Worm (Caenorhabditis elegans): Measurements from ENCODE around the gene nas-24.

The nas-24 gene

DNA sequence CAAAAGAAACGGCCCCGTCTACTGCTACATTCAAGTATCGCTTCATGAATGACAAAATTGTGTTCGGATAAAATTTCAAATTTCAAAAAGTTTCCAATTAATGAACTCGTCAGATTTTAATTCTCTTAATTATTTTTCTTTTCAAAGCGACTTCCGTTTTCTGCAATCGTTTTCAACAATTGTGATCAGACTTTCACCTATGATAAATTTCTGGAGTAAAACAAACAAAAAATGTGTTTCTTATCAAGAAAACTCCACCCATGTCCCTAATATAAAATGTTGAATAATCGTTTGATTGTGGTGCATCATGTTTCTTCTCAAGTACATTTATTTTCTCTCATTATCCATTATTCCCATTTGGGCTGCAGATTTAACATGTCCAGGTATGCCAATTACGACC, 2.0 kb downstream of the nas-24 start, which contains the start of gene F20G2.5:
Gene F20G2.5 (plus strand): TSS at position 301 of the 400 bp plus-strand sequence.
- TF ChIP-seq unc-62 (GFP tag; optimal IDR thresholded peaks at IDR 0.05): no peak

DNA sequence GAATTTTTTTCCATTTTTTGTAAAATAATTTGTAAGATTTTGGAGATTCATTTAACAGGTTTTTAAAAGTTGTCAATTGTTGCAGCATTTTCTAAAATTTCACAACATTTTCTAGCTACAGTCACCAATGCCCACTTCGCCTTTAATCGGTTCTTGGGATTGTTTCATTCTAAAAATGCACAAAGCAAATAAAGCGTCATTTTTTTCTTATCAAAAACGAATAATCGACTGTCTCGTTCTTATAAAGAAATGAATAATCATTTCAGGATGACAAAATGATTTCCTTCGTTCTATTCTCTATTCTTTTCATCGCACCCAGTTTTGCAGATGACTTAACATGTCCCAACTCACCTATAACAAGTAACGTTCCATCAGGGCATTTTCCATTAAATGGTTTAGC, 6.3 kb downstream of the nas-24 start, which contains the start of gene F53C11.1:
Gene F53C11.1 (plus strand): TSS at position 268 of the 400 bp plus-strand sequence.
- no peak for TF ChIP-seq unc-62 (GFP tag; optimal IDR thresholded peaks at IDR 0.05)

DNA sequence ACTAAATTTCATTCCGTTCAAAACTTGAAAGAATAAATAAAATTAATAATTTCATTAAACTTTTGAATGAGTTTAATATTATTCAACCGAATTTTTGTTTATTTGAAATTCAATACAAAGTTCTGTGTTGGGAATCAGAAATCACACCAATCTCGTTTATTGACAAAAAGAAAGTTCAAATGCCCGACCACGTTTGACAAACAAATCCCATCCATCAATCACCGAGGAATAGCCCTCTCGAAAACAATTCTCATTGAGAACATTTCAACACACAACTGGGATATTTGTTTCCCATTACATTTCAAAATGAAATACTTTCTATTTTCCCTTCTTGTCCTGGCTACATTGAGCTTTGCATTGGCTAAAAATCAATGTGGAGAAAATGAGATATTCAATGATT, 8.7 kb downstream of the nas-24 start, which contains the start of gene F53C11.9:
Gene F53C11.9 (plus strand): TSS at position 159 of the 400 bp plus-strand sequence.
- TF ChIP-seq unc-62 (GFP tag; optimal IDR thresholded peaks at IDR 0.05): no peak

DNA sequence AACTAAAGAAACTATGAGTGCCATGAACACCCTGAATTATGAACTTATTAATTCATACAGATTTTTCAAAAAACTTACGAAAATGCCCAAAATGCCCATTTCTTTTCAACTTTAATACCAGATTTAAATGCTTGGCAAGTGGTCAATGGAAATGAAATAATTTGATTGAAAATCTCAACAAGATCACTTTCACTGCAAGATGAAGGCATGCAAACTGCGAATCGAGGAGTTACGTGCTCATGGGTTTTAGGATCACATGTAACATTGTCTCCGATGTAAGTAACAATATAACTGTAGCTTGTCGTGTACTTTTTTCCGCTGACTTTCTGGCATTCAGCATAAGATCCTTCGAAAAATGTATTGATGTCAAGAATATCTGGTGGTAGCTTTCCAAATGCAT, 11.7 kb downstream of the nas-24 start:
- TF ChIP-seq unc-62 (GFP tag; optimal IDR thresholded peaks at IDR 0.05): no peak

DNA sequence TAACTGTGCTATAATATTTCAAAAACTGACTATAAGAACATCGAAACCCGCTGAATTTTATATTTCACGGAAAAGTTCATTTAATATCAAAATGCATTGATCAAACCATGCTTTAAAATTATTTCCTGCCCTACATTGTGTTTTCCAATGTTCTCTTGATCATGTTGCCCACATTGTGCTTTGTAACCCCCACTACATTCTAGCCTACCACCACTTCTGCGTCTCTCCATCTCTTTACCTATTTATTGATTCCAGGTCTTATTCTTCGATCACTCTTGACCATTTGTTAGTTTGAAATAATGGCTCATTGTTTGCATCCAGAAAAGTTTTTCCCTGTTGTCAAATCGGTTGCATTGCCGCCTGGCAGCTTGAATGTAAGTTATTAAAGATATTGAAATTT, 13.0 kb downstream of the nas-24 start, which contains the start of gene decr-1.1:
Gene decr-1.1 (plus strand): TSS at position 210 of the 400 bp plus-strand sequence.
- TF ChIP-seq unc-62 (GFP tag; optimal IDR thresholded peaks at IDR 0.05): no peak

DNA sequence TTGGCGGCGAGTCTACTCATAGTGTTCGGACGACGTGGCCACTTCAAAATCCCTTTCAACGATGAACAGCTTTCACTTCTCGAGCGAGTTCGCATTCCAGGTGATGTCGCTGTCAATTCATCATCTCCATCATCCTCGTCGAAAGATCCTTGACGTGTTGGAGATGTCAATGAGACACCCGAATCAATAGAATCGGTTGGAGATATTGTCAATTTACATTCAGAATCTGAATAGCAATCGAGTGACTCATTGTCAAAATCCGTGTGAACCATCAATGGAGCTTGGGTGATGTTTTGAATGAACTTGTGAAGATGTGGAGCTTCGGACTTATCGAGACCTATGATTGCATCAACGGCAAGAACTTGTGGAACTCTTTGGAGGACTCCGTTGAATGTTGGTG, 16.6 kb downstream of the nas-24 start:
- no peak for TF ChIP-seq unc-62 (GFP tag; optimal IDR thresholded peaks at IDR 0.05)

DNA sequence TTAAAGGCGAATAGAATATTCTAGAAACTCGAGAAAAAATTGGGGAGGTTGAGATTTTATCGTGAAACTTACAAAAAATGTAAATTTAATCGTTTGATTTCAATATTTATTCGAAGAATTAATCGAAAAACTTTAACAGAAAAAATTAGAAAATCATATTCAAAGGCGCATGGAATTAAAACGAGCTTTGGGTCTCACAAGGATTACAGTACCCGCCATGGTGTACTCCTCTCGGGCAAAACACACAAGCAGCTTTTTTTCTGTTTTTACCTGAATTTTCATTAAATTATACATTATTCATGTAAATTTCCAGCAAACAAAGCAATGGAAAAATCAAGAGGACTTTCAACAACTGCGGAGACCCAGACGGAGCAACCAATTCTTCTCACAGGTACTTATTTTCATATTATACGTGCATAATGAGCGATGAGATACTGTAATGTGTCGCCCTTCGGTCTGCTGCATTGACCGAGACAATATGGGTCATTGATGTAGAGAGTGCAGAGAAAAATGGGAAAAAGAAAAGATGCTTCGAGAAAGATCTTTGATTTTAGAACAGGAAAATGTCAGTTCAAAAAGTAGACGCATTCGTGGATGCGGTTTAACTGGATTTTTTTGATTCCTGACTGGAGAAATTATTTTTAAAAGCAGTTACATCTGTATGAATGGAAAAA, 18.2 kb downstream of the nas-24 start, which contains the start of the genes F53C11.4 and F53C11.5:
Gene F53C11.4 (minus strand): TSS at position 128 of the 674 bp plus-strand sequence.
Gene F53C11.5 (plus strand): TSS at position 325 of the 674 bp plus-strand sequence.
- no peak for TF ChIP-seq unc-62 (GFP tag; optimal IDR thresholded peaks at IDR 0.05)

DNA sequence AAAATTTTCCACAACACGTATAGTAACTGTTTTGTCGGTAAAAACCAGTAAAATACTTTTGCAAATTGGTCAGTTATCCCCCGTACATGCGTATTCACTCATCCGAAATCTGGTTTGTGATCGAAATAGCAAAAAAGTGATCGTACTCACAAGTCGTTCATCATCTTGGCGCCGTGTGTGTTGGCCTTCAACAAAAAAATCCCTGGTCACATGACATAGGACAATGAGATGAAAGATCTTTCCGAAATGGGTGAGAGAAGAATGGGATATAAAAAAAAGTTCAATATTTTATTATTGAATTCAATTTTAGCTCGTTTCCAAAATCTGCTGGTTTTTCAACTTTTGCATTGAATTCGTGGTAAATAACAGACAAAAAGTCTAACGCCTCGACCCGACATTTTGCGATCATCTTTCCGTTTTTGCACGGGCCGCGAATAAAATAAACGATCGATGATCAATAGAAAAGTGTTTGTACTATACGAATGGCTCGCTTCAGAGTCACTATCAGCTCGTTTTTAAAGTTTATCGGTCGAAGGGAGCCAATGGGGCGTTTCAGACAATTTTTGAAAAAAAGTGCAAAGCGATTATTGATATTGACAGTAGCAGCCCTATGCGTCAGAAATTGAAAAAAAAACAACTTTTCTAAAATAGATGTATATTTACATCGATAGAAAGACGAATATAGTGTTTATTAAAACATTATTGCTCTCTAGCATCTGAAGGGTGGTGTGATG, 18.9 kb downstream of the nas-24 start:
- TF ChIP-seq unc-62 (GFP tag; optimal IDR thresholded peaks at IDR 0.05): no peak

DNA sequence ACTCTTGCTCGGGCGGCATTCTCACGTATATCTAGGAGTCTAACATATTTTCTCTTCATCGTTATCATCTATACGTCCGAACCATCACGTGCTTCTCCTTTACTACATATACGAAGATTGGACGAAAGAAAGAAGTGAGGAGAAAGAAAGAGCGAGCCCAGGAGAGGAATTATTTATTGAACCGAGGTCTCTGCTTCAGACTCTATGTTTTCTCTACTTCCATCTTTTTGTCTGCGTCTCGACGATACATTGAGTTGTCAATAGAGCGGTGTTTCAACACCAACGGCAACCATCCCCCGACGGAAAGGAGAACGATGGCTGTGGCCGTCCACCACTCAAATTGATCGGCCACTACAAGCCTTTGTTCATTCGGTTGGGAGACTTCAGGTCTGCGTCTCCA, 20.2 kb downstream of the nas-24 start:
- TF ChIP-seq unc-62 (GFP tag; optimal IDR thresholded peaks at IDR 0.05): no peak

DNA sequence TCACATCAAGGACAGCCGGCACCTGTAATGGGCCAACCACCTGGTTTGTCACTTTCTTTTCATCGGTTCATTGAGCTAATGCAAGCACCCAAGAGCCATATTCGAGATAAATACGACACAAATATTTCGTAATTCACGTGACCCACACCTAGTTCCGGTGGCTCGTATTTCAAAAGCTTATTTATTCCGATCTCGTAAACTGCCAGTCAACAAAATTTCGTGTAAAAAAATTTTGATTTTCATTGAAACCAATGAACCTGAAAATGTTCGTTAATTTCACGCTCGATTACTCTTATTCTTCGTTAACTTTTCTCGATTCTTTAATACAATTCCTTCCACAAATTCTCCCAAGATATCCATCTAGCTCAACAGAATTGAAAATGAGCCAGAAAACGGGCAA, 20.9 kb downstream of the nas-24 start:
- no peak for TF ChIP-seq unc-62 (GFP tag; optimal IDR thresholded peaks at IDR 0.05)

DNA sequence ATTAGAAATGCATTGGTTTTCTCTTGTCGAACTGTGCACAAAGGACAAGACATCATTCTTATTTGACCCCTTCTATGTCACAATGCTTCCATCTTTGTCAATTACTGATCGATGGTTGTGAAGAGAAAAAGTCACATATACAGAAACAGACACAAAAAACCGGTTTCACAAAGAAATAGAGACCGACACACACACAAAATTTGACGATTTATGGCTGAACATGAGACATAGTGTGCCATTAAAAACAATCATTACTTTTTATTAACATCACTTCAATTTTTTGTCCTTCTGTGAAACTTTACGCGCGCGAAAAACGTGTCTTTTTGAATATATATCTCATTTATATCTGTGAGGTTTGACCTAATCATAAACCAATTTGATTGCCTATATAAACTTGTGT, 21.4 kb downstream of the nas-24 start:
- TF ChIP-seq unc-62 (GFP tag; optimal IDR thresholded peaks at IDR 0.05): no peak

DNA sequence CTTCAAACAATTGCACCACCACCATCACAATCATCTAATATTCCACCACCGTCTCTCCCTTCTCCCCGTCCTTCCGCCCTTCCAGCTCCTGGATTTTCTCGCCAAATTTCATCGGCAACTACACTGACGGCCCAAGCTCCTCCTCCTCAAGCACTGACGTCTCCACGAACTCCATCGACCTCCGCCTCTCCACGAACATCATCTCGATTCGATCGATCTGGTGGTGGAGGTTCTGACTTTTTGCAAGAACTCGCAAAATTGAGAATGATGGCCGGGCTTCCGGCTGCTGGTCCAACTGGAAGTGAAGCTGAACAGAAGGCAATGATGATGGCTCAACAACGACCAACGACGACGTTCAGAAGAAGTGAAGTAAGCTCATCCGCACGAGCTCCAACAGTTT, 24.9 kb downstream of the nas-24 start:
- TF ChIP-seq unc-62 (GFP tag; optimal IDR thresholded peaks at IDR 0.05): no peak

DNA sequence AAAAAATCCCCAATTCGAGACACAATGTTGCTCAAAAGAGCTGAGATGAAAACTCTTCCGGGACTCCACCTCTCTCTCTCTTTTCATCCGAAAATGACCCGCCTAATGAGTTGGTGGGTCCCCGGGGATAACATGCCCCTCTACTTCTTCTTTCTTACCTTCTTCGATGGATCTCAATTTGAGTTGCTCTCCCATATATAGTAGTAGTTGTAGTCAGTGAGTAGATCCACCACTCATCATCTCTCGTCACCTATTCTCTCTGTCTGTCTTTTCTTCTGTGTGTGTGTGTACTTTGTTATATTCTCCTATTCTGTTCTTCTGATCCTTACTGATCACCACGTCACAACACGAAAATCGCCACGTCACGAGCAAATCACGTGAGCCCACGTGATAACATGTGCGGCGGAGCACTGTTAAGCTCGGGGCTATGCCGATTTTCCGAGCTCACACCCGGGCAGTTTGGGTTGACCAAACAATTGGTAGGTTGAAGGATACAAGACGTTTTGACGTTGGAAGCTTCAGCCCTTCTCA, 27.1 kb downstream of the nas-24 start, which contains the start of gene twk-32:
Gene twk-32 (plus strand): TSS at position 396 of the 531 bp plus-strand sequence.
- TF ChIP-seq unc-62 (GFP tag; optimal IDR thresholded peaks at IDR 0.05): no peak

DNA sequence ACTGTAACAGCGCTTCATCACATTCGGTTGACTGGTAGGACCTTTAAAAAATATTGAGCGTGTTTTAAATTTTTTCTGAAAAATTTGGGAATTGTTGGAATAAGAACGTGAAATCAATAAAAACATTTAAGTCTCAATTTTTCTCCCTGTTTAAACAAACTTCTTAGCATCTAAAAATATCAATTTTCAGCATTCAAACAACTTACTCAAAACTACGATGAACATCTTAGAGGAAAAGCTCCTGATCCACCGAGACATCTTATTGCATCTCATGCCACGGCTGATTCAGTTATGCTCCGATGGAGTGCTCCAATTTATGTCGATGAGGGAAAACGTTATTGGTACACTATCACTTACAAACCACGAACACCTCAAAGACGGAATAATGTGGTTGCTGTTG, 30.0 kb downstream of the nas-24 start:
- TF ChIP-seq unc-62 (GFP tag; optimal IDR thresholded peaks at IDR 0.05): no peak

DNA sequence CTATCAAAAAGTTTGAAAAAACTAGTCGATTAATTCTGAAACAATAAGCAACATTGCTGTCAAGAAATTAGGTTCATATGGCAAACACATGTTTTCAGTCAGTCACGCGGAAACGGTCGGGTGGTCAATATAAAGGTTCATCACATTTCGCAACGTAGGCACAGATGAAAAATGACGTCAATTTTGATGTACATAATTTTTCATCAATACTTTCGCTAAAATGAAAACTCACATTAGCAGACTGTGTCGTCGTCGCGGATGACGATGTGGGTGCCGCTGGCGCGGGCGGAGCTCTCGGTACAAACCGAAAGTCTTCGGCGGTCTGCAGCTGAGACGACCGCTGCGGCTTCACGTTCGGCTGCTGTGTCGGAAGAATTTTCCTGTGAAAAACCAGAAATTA, 34.7 kb downstream of the nas-24 start, which contains the start of gene swan-2:
Gene swan-2 (minus strand): TSS at position 380 of the 400 bp plus-strand sequence.
- TF ChIP-seq unc-62 (GFP tag; optimal IDR thresholded peaks at IDR 0.05): no peak

DNA sequence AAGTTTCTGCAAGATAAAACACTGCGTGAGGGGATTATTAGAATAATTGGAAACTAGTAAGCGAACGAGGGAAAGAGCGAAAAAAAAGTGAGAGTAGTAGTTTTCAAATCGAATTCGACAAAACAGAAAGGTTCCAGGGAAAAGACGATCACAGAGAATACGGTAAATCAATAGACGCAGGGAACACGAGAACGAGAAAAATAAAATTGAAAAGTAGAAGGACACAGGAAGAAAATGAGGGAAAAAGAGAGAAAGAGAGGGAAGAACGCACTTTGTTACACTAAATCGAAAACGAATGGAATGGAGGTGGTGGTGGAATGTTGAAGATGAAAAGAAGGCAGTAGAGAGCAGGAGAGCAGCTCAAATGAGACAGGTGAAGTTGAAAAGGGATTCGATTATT, 38.0 kb downstream of the nas-24 start, which contains the start of gene swan-1:
Gene swan-1 (minus strand): TSS at position 6 of the 400 bp plus-strand sequence.
- TF ChIP-seq unc-62 (GFP tag; optimal IDR thresholded peaks at IDR 0.05): no peak

Measured in whole organism, dauer.